Worm (Caenorhabditis elegans): ENCODE data around the gene F46G10.2.

DNA sequence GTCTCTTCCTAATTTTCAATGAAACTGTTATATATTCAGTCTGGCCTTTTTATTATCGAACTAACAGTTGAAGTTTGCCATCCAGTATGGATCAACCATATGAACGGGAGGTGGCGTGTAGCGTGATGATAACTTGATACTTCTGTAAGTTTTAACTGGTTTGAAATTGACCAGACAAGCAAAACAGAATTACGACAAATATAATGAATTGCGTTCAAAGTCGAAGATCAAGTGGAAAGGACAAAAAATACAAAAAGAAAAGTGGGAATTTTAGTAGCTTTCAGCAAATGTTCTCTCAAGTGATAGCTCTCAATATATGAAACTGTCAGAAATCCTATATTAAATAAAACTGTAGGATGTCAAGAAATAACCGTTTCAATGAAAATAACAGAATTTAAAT lies 54.1 kb downstream of the F46G10.2 start, which contains the start of the genes C49F8.14 and gem-1:
- TF ChIP-seq ama-1 (optimal IDR thresholded peaks at IDR 0.05), result no peak
- no peak for TF ChIP-seq fkh-10 (GFP tag; optimal IDR thresholded peaks at IDR 0.05)
- TF ChIP-seq snpc-4 (tag; optimal IDR thresholded peaks at IDR 0.05), result no peak
- TF ChIP-seq mes-2 (tag; optimal IDR thresholded peaks at IDR 0.05; ENCODE audit: poor library complexity, severe bottlenecking), result no peak
- TF ChIP-seq lsy-2 (tag; optimal IDR thresholded peaks at IDR 0.05), result no peak
- no peak for TF ChIP-seq nhr-237 (tag; optimal IDR thresholded peaks at IDR 0.05)
- no peak for TF ChIP-seq nhr-6 (tag; optimal IDR thresholded peaks at IDR 0.05)
